Worm (Caenorhabditis elegans) whole organism, L3 larva: ENCODE results near the gene ZC477.4.

Source experiments
- R02D3.7 ChIP-seq: fragments of 150-350 bp; optimal IDR thresholded peaks from 2 replicates; lab custom pipeline; 2014; ENCODE audit warnings: missing biosample characterization, missing genetic modification characterization
- ZK546.5 ChIP-seq: sonication (generic microtip); optimal IDR thresholded peaks from 2 replicates; lab custom pipeline; 2017; ENCODE audit warnings: missing biosample characterization, missing genetic modification characterization
- aly-2 ChIP-seq: fragments of 150-350 bp; optimal IDR thresholded peaks from 2 replicates; lab custom pipeline; 2014; ENCODE audit warnings: missing biosample characterization, missing genetic modification characterization
- ama-1 ChIP-seq: fragments of 150-350 bp; optimal IDR thresholded peaks from 2 replicates; lab custom pipeline; 2018
- ceh-16 ChIP-seq: sonication (generic microtip); optimal IDR thresholded peaks from 2 replicates; lab custom pipeline; 2017; ENCODE audit warnings: missing biosample characterization, missing genetic modification characterization
- ceh-28 ChIP-seq: fragments of 150-350 bp; optimal IDR thresholded peaks from 2 replicates; lab custom pipeline; 2014; ENCODE audit warnings: missing biosample characterization, missing genetic modification reagents, missing genetic modification characterization
- ceh-82 ChIP-seq: fragments of 150-350 bp; optimal IDR thresholded peaks from 2 replicates; lab custom pipeline; 2014; ENCODE audit warnings: missing biosample characterization, missing genetic modification characterization
- ceh-9 ChIP-seq: sonication (generic microtip); optimal IDR thresholded peaks from 2 replicates; lab custom pipeline; 2018; ENCODE audit warnings: missing biosample characterization, missing genetic modification characterization
- daf-12 ChIP-seq: fragments of 150-350 bp; optimal IDR thresholded peaks from 2 replicates; lab custom pipeline; 2014; ENCODE audit warnings: missing biosample characterization, missing genetic modification reagents, missing genetic modification characterization
- egl-27 ChIP-seq: sonication (generic microtip); optimal IDR thresholded peaks from 4 replicates; lab custom pipeline; 2017; ENCODE audit warnings: missing biosample characterization, missing genetic modification reagents, missing genetic modification characterization
- egl-5 ChIP-seq: fragments of 150-350 bp; optimal IDR thresholded peaks from 2 replicates; lab custom pipeline; 2017; ENCODE audit warnings: missing biosample characterization, missing genetic modification reagents, missing genetic modification characterization, inconsistent platforms
- elt-1 ChIP-seq: fragments of 150-350 bp; optimal IDR thresholded peaks from 2 replicates; lab custom pipeline; 2014; ENCODE audit warnings: missing biosample characterization, missing genetic modification characterization
- elt-2 ChIP-seq: sonication (generic microtip); optimal IDR thresholded peaks from 2 replicates; lab custom pipeline; 2016; ENCODE audit warnings: missing genetic modification reagents, mild to moderate bottlenecking, missing genetic modification characterization, missing compliant biosample characterization
- elt-3 ChIP-seq, 3 experiments: fragments of 150-350 bp in 1 of 3; sonication (generic microtip) in 2 of 3; optimal IDR thresholded peaks; 2 replicates in 2 of 3; 4 replicates in 1 of 3; lab custom pipeline; 2014 to 2017; ENCODE audit warnings: missing biosample characterization in 3 of 3, missing genetic modification characterization in 3 of 3
- eor-1 ChIP-seq, 2 experiments: fragments of 150-350 bp; optimal IDR thresholded peaks; 2 replicates each; lab custom pipeline; 2014 to 2018; ENCODE audit warnings: missing biosample characterization in 2 of 2, missing genetic modification characterization in 2 of 2
- fkh-10 ChIP-seq: sonication (generic microtip); optimal IDR thresholded peaks from 2 replicates; lab custom pipeline; 2017; ENCODE audit warnings: missing biosample characterization, missing genetic modification reagents, missing genetic modification characterization
- fkh-2 ChIP-seq: fragments of 150-350 bp; optimal IDR thresholded peaks from 2 replicates; lab custom pipeline; 2014; ENCODE audit warnings: missing biosample characterization, missing genetic modification reagents, missing genetic modification characterization
- fos-1 ChIP-seq: fragments of 150-350 bp; optimal IDR thresholded peaks from 2 replicates; lab custom pipeline; 2014; ENCODE audit warnings: missing biosample characterization, missing genetic modification characterization
- hmg-11 ChIP-seq: sonication (generic microtip); optimal IDR thresholded peaks from 2 replicates; lab custom pipeline; 2016; ENCODE audit warnings: missing genetic modification characterization, missing compliant biosample characterization
- jun-1 ChIP-seq: fragments of 150-350 bp; optimal IDR thresholded peaks from 2 replicates; lab custom pipeline; 2014; ENCODE audit warnings: missing biosample characterization, missing genetic modification reagents, missing genetic modification characterization
- lin-15B ChIP-seq: fragments of 150-350 bp; optimal IDR thresholded peaks from 2 replicates; lab custom pipeline; 2014; ENCODE audit warnings: missing biosample characterization, missing genetic modification characterization
- lin-39 ChIP-seq: fragments of 150-350 bp; optimal IDR thresholded peaks from 2 replicates; lab custom pipeline; 2018; ENCODE audit warnings: missing biosample characterization, missing genetic modification reagents, missing genetic modification characterization
- lsy-12 ChIP-seq: sonication (generic microtip); optimal IDR thresholded peaks from 2 replicates; lab custom pipeline; 2016; ENCODE audit warnings: mild to moderate bottlenecking, missing genetic modification characterization, missing compliant biosample characterization
- mdl-1 ChIP-seq: fragments of 150-350 bp; optimal IDR thresholded peaks from 2 replicates; lab custom pipeline; 2014; ENCODE audit warnings: missing biosample characterization, missing genetic modification characterization
- mml-1 ChIP-seq: fragments of 150-350 bp; sonication (generic microtip); optimal IDR thresholded peaks from 3 replicates; lab custom pipeline; 2014; ENCODE audit warnings: missing biosample characterization, missing genetic modification characterization
- nfya-1 ChIP-seq: sonication (generic microtip); optimal IDR thresholded peaks from 2 replicates; lab custom pipeline; 2017; ENCODE audit warnings: missing genetic modification characterization, mild to moderate bottlenecking, missing compliant biosample characterization, antibody characterized with exemption, moderate library complexity; ENCODE audit not compliant: insufficient read depth
- nhr-11 ChIP-seq: fragments of 150-350 bp; optimal IDR thresholded peaks from 2 replicates; lab custom pipeline; 2014; ENCODE audit warnings: missing biosample characterization, missing genetic modification characterization
- nhr-12 ChIP-seq: fragments of 150-350 bp; optimal IDR thresholded peaks from 2 replicates; lab custom pipeline; 2014; ENCODE audit warnings: missing biosample characterization, missing genetic modification characterization
- nhr-23 ChIP-seq: fragments of 150-350 bp; optimal IDR thresholded peaks from 2 replicates; lab custom pipeline; 2014; ENCODE audit warnings: missing biosample characterization, missing genetic modification reagents, missing genetic modification characterization
- nhr-237 ChIP-seq: fragments of 150-350 bp; optimal IDR thresholded peaks from 2 replicates; lab custom pipeline; 2014; ENCODE audit warnings: missing biosample characterization, missing genetic modification characterization
- nhr-25 ChIP-seq: sonication (generic microtip); optimal IDR thresholded peaks from 2 replicates; lab custom pipeline; 2017; ENCODE audit warnings: missing biosample characterization, missing genetic modification characterization
- nhr-28 ChIP-seq: fragments of 150-350 bp; optimal IDR thresholded peaks from 2 replicates; lab custom pipeline; 2014; ENCODE audit warnings: missing biosample characterization, missing genetic modification characterization
- nhr-43 ChIP-seq: sonication (generic microtip); optimal IDR thresholded peaks from 2 replicates; lab custom pipeline; 2016; ENCODE audit warnings: mild to moderate bottlenecking, missing genetic modification characterization, missing compliant biosample characterization; ENCODE audit not compliant: poor library complexity, severe bottlenecking
- nhr-67 ChIP-seq: fragments of 150-350 bp; optimal IDR thresholded peaks from 2 replicates; lab custom pipeline; 2014; ENCODE audit warnings: missing biosample characterization, missing genetic modification characterization
- nhr-76 ChIP-seq: fragments of 150-350 bp; sonication (generic microtip); optimal IDR thresholded peaks from 5 replicates; lab custom pipeline; 2014; ENCODE audit warnings: missing biosample characterization, missing genetic modification characterization
- nhr-77 ChIP-seq: fragments of 150-350 bp; optimal IDR thresholded peaks from 2 replicates; lab custom pipeline; 2014; ENCODE audit warnings: missing biosample characterization, missing genetic modification characterization
- pha-4 ChIP-seq: fragments of 150-350 bp; optimal IDR thresholded peaks from 2 replicates; lab custom pipeline; 2014; ENCODE audit warnings: missing biosample characterization, missing genetic modification reagents, missing genetic modification characterization
- pqm-1 ChIP-seq: fragments of 150-350 bp; optimal IDR thresholded peaks from 2 replicates; lab custom pipeline; 2017; ENCODE audit warnings: missing biosample characterization, missing genetic modification characterization, inconsistent platforms
- sea-2 ChIP-seq: fragments of 150-350 bp; sonication (generic microtip); optimal IDR thresholded peaks from 4 replicates; lab custom pipeline; 2014; ENCODE audit warnings: missing biosample characterization, missing genetic modification reagents, missing genetic modification characterization
- skn-1 ChIP-seq: fragments of 150-350 bp; optimal IDR thresholded peaks from 2 replicates; lab custom pipeline; 2014; ENCODE audit warnings: missing biosample characterization, missing genetic modification characterization
- snpc-4 ChIP-seq: fragments of 150-350 bp; optimal IDR thresholded peaks from 2 replicates; lab custom pipeline; 2014; ENCODE audit warnings: missing biosample characterization, missing genetic modification characterization
- tbx-2 ChIP-seq: sonication (generic microtip); optimal IDR thresholded peaks from 2 replicates; lab custom pipeline; 2016; ENCODE audit warnings: mild to moderate bottlenecking, missing genetic modification characterization, missing compliant biosample characterization
- unc-39 ChIP-seq: sonication (generic microtip); optimal IDR thresholded peaks from 4 replicates; lab custom pipeline; 2017; ENCODE audit warnings: missing biosample characterization, missing genetic modification characterization
- unc-62 ChIP-seq: fragments of 150-350 bp; sonication (generic microtip); optimal IDR thresholded peaks from 4 replicates; lab custom pipeline; 2014; ENCODE audit warnings: missing biosample characterization, missing genetic modification reagents, missing genetic modification characterization
- zag-1 ChIP-seq: fragments of 150-350 bp; optimal IDR thresholded peaks from 2 replicates; lab custom pipeline; 2014; ENCODE audit warnings: missing biosample characterization, missing genetic modification characterization
- ztf-11 ChIP-seq: fragments of 150-350 bp; optimal IDR thresholded peaks from 2 replicates; lab custom pipeline; 2014; ENCODE audit warnings: missing biosample characterization, missing genetic modification characterization
- ztf-4 ChIP-seq: fragments of 150-350 bp; optimal IDR thresholded peaks from 2 replicates; lab custom pipeline; 2014; ENCODE audit warnings: missing biosample characterization, missing genetic modification characterization

The ZC477.4 gene

DNA sequence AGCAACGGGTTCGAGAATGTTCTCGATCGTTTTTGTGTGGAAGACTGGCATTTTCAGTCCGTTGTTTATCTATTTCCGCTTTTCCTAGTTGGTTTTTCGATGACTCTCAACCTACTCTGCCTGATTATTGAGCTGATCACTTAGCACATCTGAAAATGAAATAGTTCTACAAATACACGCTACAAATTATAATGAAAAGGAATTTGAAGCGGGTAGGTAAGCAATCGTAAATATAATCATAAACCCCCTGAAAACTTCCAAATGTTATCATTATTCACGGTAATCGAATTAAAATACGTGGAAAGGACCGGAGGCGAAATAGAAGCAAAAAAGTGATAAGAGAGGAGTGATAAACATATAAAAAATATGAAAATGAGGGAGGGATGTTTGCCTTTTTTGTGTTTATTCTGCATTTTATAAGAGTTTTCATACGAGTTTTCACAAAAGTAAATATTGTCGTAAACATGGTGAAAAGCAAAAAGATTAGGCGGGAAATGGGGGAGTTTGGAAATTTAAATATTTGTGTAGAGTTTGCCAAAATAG lies 4.3 kb downstream of the ZC477.4 start, which contains the start of gene deb-1:
Gene deb-1 (minus strand): TSS at position 51 of the 543 bp plus-strand sequence.
- peak; percentile 75 for TF ChIP-seq elt-2 (tag; lab: Kevin White, UChicago)
- no peak for TF ChIP-seq nhr-67 (tag; lab: Kevin White, UChicago)
- TF ChIP-seq ztf-4 (tag; lab: Kevin White, UChicago): no peak
- peak; percentile 24 for TF ChIP-seq pqm-1 (tag; lab: Kevin White, UChicago)
- TF ChIP-seq pha-4 (tag; lab: Kevin White, UChicago): peak; percentile 85

DNA sequence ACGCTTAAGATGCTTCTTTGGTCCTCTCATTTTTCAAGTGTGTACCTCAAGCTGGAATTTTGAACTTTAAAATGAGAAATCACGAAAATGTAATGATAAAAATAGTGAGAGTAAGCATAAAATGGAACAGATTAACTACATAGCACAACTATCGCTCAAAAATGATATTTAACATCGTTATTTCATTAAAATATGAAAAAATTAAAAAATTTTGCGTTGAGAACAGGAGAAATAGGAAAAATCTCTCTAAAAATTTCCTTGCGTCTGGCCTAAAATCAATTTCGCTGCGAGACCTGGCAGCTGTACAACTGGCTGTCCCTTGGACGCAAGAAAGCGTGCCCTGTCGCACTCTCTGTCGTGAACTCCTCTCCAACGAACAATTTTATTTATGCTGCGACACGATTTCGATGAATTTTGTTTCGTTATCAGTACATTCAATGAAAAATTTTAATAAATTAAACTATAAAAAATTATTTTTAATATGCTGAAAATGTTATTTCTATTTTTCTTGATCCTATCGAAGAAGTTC lies 13.9 kb downstream of the ZC477.4 start, which contains the start of gene rps-4:
Gene rps-4 (minus strand): TSS at position 51 of the 529 bp plus-strand sequence.
- TF ChIP-seq snpc-4 (tag; lab: Kevin White, UChicago): peak; percentile 81
- no peak for TF ChIP-seq ceh-9 (tag; lab: Kevin White, UChicago)
- TF ChIP-seq nfya-1 (tag; lab: Kevin White, UChicago): peak; percentile 94
- no peak for TF ChIP-seq ztf-4 (tag; lab: Kevin White, UChicago)
- peak; percentile 88 for TF ChIP-seq nhr-23
- no peak for TF ChIP-seq nhr-12
- TF ChIP-seq nhr-67 (tag; lab: Kevin White, UChicago): no peak
- TF ChIP-seq nhr-237 (tag; lab: Kevin White, UChicago): no peak
- TF ChIP-seq ztf-11: no peak
- TF ChIP-seq nhr-11 (tag; lab: Kevin White, UChicago): no peak
- TF ChIP-seq mdl-1 (tag; lab: Kevin White, UChicago): no peak
- TF ChIP-seq nhr-43 (tag; lab: Kevin White, UChicago): peak; percentile 75
- TF ChIP-seq fkh-10: peak; percentile 75
- no peak for TF ChIP-seq zag-1 (tag; lab: Kevin White, UChicago)
- no peak for TF ChIP-seq eor-1 (tag; optimal IDR thresholded peaks at IDR 0.05; lab: Kevin White, UChicago)
- peak; percentile 67 for TF ChIP-seq ceh-28 (tag; lab: Kevin White, UChicago)
- TF ChIP-seq R02D3.7 (tag; lab: Kevin White, UChicago): peak; percentile 77
- peak; percentile 22 for TF ChIP-seq ceh-82 (tag; lab: Kevin White, UChicago)
- peak; percentile 75 for TF ChIP-seq egl-27
- TF ChIP-seq ama-1 (lab: Kevin White, UChicago): peak; percentile 35
- peak; percentile 81 for TF ChIP-seq elt-2 (tag; lab: Kevin White, UChicago)
- TF ChIP-seq jun-1 (tag; lab: Kevin White, UChicago): peak; percentile 78
- TF ChIP-seq lin-15B (tag; lab: Kevin White, UChicago): peak; percentile 100
- no peak for TF ChIP-seq aly-2 (tag; lab: Kevin White, UChicago)
- no peak for TF ChIP-seq ZK546.5 (tag; lab: Kevin White, UChicago)
- no peak for TF ChIP-seq elt-3 (tag; optimal IDR thresholded peaks at IDR 0.05; lab: Kevin White, UChicago)
- TF ChIP-seq unc-62 (GFP tag; lab: Kevin White, UChicago): peak; percentile 14
- no peak for TF ChIP-seq ceh-16 (tag; lab: Kevin White, UChicago)
- TF ChIP-seq unc-39: no peak
- no peak for TF ChIP-seq daf-12 (tag; lab: Kevin White, UChicago)
- peak; percentile 85 for TF ChIP-seq hmg-11 (tag; lab: Kevin White, UChicago)
- no peak for TF ChIP-seq fkh-2 (tag; lab: Kevin White, UChicago)
- peak; percentile 90 for TF ChIP-seq pqm-1 (tag; lab: Kevin White, UChicago)
- peak; percentile 24 for TF ChIP-seq elt-1 (tag; lab: Kevin White, UChicago)
- TF ChIP-seq fos-1 (tag; lab: Kevin White, UChicago): peak; percentile 40
- TF ChIP-seq nhr-76 (tag; lab: Kevin White, UChicago): no peak
- no peak for TF ChIP-seq sea-2 (GFP tag; lab: Kevin White, UChicago)
- TF ChIP-seq nhr-25: peak; percentile 91
- peak; percentile 82 for TF ChIP-seq skn-1 (tag; lab: Kevin White, UChicago)
- peak; percentile 77 for TF ChIP-seq lsy-12 (tag; lab: Kevin White, UChicago)
- peak; percentile 47 for TF ChIP-seq egl-5 (tag; lab: Kevin White, UChicago)
- TF ChIP-seq pha-4 (tag; lab: Kevin White, UChicago): peak; percentile 96
- TF ChIP-seq nhr-28: no peak
- no peak for TF ChIP-seq mml-1 (tag; lab: Kevin White, UChicago)
- peak; percentile 46 for TF ChIP-seq tbx-2
- TF ChIP-seq lin-39: peak; percentile 86
- TF ChIP-seq nhr-77 (tag; lab: Kevin White, UChicago): no peak
